Fruit fly (Drosophila melanogaster) whole organism, wandering third instar larva: Measurements from ENCODE around the gene CG42590.
A peak's percentile ranks its signal among the peaks of the same experiment; 100 is the strongest.

Experiments
- Abd-B ChIP-seq: fragments of >200 bp; optimal IDR thresholded peaks from 2 replicates; lab custom pipeline; 2017; ENCODE audit warnings: missing biosample characterization, missing genetic modification characterization
- CG32264 ChIP-seq: fragments of 200-800 bp; sonication (Bioruptor generic); optimal IDR thresholded peaks from 2 replicates; lab custom pipeline; 2016; ENCODE audit warnings: missing biosample characterization, missing genetic modification characterization
- CG9705 ChIP-seq: fragments of 200-800 bp; sonication (Bioruptor generic); optimal IDR thresholded peaks from 2 replicates; lab custom pipeline; 2018; ENCODE audit warnings: missing biosample characterization, mild to moderate bottlenecking, missing genetic modification characterization
- CrebA ChIP-seq: fragments of 200-800 bp; sonication (Bioruptor generic); optimal IDR thresholded peaks from 2 replicates; lab custom pipeline; 2016; ENCODE audit warnings: missing biosample characterization, mild to moderate bottlenecking, missing genetic modification characterization, borderline replicate concordance
- Dfd ChIP-seq: fragments of >200 bp; optimal IDR thresholded peaks from 2 replicates; lab custom pipeline; 2017; ENCODE audit warnings: missing biosample characterization, missing genetic modification characterization
- GATAd ChIP-seq: sonication (Bioruptor generic); optimal IDR thresholded peaks from 2 replicates; lab custom pipeline; 2016; ENCODE audit warnings: missing biosample characterization, missing genetic modification characterization
- HLH106 ChIP-seq: fragments of 200-800 bp; optimal IDR thresholded peaks from 3 replicates; lab custom pipeline; 2019; ENCODE audit warnings: missing biosample characterization, mild to moderate bottlenecking, missing genetic modification characterization, moderate library complexity
- Hnf4 ChIP-seq: fragments of 200-800 bp; sonication (Bioruptor generic); optimal IDR thresholded peaks from 2 replicates; lab custom pipeline; 2016; ENCODE audit warnings: missing biosample characterization, mild to moderate bottlenecking, missing genetic modification characterization
- Hr83 ChIP-seq: fragments of 200-300 bp; sonication (Bioruptor generic); optimal IDR thresholded peaks from 2 replicates; lab custom pipeline; 2016; ENCODE audit warnings: missing biosample characterization, mild to moderate bottlenecking, missing genetic modification characterization, moderate library complexity; ENCODE audit not compliant: poor library complexity, severe bottlenecking
- Jra ChIP-seq: sonication (Bioruptor generic); optimal IDR thresholded peaks from 2 replicates; lab custom pipeline; 2016; ENCODE audit warnings: missing biosample characterization, missing genetic modification characterization
- Mio ChIP-seq: sonication (Bioruptor generic); optimal IDR thresholded peaks from 2 replicates; lab custom pipeline; 2016; ENCODE audit warnings: missing biosample characterization, missing genetic modification characterization
- Myc ChIP-seq: fragments of >200 bp; optimal IDR thresholded peaks from 2 replicates; lab custom pipeline; 2017
- N ChIP-seq: fragments of >200 bp; optimal IDR thresholded peaks from 2 replicates; lab custom pipeline; 2018; ENCODE audit warnings: missing biosample characterization, missing external identifiers, missing genetic modification characterization
- OdsH ChIP-seq: fragments of 200-800 bp; sonication (Bioruptor generic); optimal IDR thresholded peaks from 2 replicates; lab custom pipeline; 2016; ENCODE audit warnings: missing biosample characterization, mild to moderate bottlenecking, missing genetic modification characterization
- Rel ChIP-seq, 2 experiments: fragments of 200-800 bp; sonication (Bioruptor generic) in 1 of 2; optimal IDR thresholded peaks; 2 replicates in 1 of 2; 3 replicates in 1 of 2; lab custom pipeline; 2016 to 2019; ENCODE audit warnings: mild to moderate bottlenecking in 2 of 2, missing biosample characterization in 2 of 2, missing genetic modification characterization in 2 of 2, moderate library complexity in 1 of 2
- Sp1 ChIP-seq: fragments of 200-800 bp; sonication (Bioruptor generic); optimal IDR thresholded peaks from 3 replicates; lab custom pipeline; 2019; ENCODE audit warnings: missing biosample characterization, mild to moderate bottlenecking, missing genetic modification characterization, moderate library complexity
- Vsx2 ChIP-seq: fragments of 200-300, 225-300 bp; sonication (Bioruptor generic); optimal IDR thresholded peaks from 2 replicates; lab custom pipeline; 2018; ENCODE audit warnings: missing biosample characterization, missing genetic modification characterization; ENCODE audit not compliant: partially characterized antibody
- br ChIP-seq: fragments of 200-800 bp; sonication (Bioruptor generic); optimal IDR thresholded peaks from 2 replicates; lab custom pipeline; 2016; ENCODE audit warnings: missing biosample characterization, missing genetic modification characterization
- brk ChIP-seq: fragments of 200-800 bp; sonication (Bioruptor generic); optimal IDR thresholded peaks from 2 replicates; lab custom pipeline; 2016; ENCODE audit warnings: missing biosample characterization, mild to moderate bottlenecking, missing genetic modification characterization
- dl ChIP-seq, 2 experiments: fragments of 175-275, 200-275 bp in 1 of 2; fragments of 200-275 bp in 1 of 2; sonication (Bioruptor generic); optimal IDR thresholded peaks; lab custom pipeline; 2018; ENCODE audit warnings: mild to moderate bottlenecking in 2 of 2, missing biosample characterization in 2 of 2, missing genetic modification characterization in 2 of 2, moderate library complexity in 2 of 2; ENCODE audit not compliant: partially characterized antibody in 2 of 2, insufficient read depth in 1 of 2
- dmrt93B ChIP-seq: fragments of 200-800 bp; sonication (Bioruptor generic); optimal IDR thresholded peaks from 2 replicates; lab custom pipeline; 2018; ENCODE audit warnings: missing biosample characterization, mild to moderate bottlenecking, missing genetic modification characterization
- dsf ChIP-seq: sonication (Bioruptor generic); optimal IDR thresholded peaks from 2 replicates; lab custom pipeline; 2016; ENCODE audit warnings: missing biosample characterization, missing genetic modification characterization, borderline replicate concordance
- ey ChIP-seq: fragments of 200-800 bp; sonication (Bioruptor generic); optimal IDR thresholded peaks from 2 replicates; lab custom pipeline; 2016; ENCODE audit warnings: missing biosample characterization, missing genetic modification characterization
- foxo ChIP-seq, 2 experiments: fragments of 200-800 bp; sonication (Bioruptor generic); optimal IDR thresholded peaks; 2 replicates in 1 of 2; 3 replicates in 1 of 2; lab custom pipeline; 2016 to 2017; ENCODE audit warnings: missing biosample characterization in 2 of 2, missing genetic modification characterization in 2 of 2
- fru ChIP-seq: fragments of 200-800 bp; sonication (Bioruptor generic); optimal IDR thresholded peaks from 3 replicates; lab custom pipeline; 2016; ENCODE audit warnings: missing biosample characterization, mild to moderate bottlenecking, missing genetic modification characterization
- h ChIP-seq: fragments of 200-800 bp; sonication (Bioruptor generic); optimal IDR thresholded peaks from 3 replicates; lab custom pipeline; 2016; ENCODE audit warnings: missing biosample characterization, mild to moderate bottlenecking, missing genetic modification characterization
- jim ChIP-seq: fragments of 175-275, 200-325 bp; sonication (Bioruptor generic); optimal IDR thresholded peaks from 2 replicates; lab custom pipeline; 2016; ENCODE audit warnings: missing biosample characterization, mild to moderate bottlenecking, missing genetic modification characterization
- lola ChIP-seq: fragments of >200 bp; optimal IDR thresholded peaks from 2 replicates; lab custom pipeline; 2017; ENCODE audit warnings: missing biosample characterization, missing genetic modification characterization
- pan ChIP-seq: fragments of >200 bp; optimal IDR thresholded peaks from 2 replicates; lab custom pipeline; 2017
- psq ChIP-seq: fragments of 200-800 bp; sonication (Bioruptor generic); optimal IDR thresholded peaks from 3 replicates; lab custom pipeline; 2017; ENCODE audit warnings: missing biosample characterization, mild to moderate bottlenecking, missing genetic modification characterization, moderate library complexity
- rgr ChIP-seq: fragments of 200-800 bp; sonication (Bioruptor generic); optimal IDR thresholded peaks from 3 replicates; lab custom pipeline; 2016; ENCODE audit warnings: missing biosample characterization, mild to moderate bottlenecking, missing genetic modification characterization
- sage ChIP-seq: fragments of 200-800 bp; sonication (Bioruptor generic); optimal IDR thresholded peaks from 2 replicates; lab custom pipeline; 2016; ENCODE audit warnings: missing biosample characterization, mild to moderate bottlenecking, missing genetic modification characterization
- sv ChIP-seq: fragments of 200-800 bp; sonication (Bioruptor generic); optimal IDR thresholded peaks from 3 replicates; lab custom pipeline; 2016; ENCODE audit warnings: missing biosample characterization, missing genetic modification characterization
- tai ChIP-seq: sonication (Bioruptor generic); optimal IDR thresholded peaks from 2 replicates; lab custom pipeline; 2016; ENCODE audit warnings: missing biosample characterization, missing genetic modification characterization
- usp ChIP-seq: fragments of >200 bp; optimal IDR thresholded peaks from 2 replicates; lab custom pipeline; 2017; ENCODE audit warnings: missing biosample characterization, missing genetic modification characterization
- woc ChIP-seq: sonication (Bioruptor generic); optimal IDR thresholded peaks from 2 replicates; lab custom pipeline; 2016; ENCODE audit warnings: missing biosample characterization, mild to moderate bottlenecking, missing genetic modification characterization

Gene CG42590

DNA sequence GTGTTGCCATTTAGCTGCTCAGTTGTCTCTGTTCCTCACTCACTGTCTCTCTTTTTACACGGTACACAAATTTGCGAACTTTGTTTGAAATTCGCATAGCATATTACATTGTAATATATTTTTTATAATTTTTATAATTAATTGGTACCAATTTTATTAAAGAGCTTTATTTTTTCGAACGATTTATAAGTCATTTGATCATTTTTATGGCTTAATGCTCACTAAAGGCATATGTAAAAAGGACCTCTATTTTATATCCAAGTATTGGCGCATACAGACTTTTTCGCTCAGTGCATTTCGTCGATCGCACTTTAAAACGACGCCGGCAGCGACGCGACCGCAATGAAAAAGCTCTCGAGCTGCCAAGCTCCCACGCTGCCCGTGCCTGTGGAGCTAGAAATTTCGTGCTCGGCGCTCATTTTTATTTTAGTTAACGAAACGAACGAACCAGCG, 27.1 kb upstream of the CG42590 start:
- TF ChIP-seq Abd-B, result no peak
- TF ChIP-seq Rel (GFP tag; optimal IDR thresholded peaks at IDR 0.05; lab: Kevin White, UChicago), result peak; percentile 47
- TF ChIP-seq Rel (tag; optimal IDR thresholded peaks at IDR 0.05; lab: Kevin White, UChicago), result peak; percentile 43
- TF ChIP-seq Hr83 (GFP tag; lab: Kevin White, UChicago), result no peak
- no peak for TF ChIP-seq GATAd (GFP tag; lab: Kevin White, UChicago)
- TF ChIP-seq CG9705 (GFP tag; lab: Kevin White, UChicago), result peak; percentile 90
- no peak for TF ChIP-seq lola
- peak; percentile 94 for TF ChIP-seq OdsH
- TF ChIP-seq dsf (GFP tag; lab: Kevin White, UChicago), result no peak
- TF ChIP-seq sage, result peak; percentile 15
- TF ChIP-seq Vsx2 (GFP tag; lab: Kevin White, UChicago), result no peak
- TF ChIP-seq tai (GFP tag; lab: Kevin White, UChicago), result no peak
- TF ChIP-seq fru (GFP tag; lab: Kevin White, UChicago), result peak; percentile 92
- peak; percentile 94 for TF ChIP-seq rgr (GFP tag; lab: Kevin White, UChicago)
- TF ChIP-seq Jra (GFP tag; lab: Kevin White, UChicago), result peak; percentile 53
- TF ChIP-seq dmrt93B (GFP tag; lab: Kevin White, UChicago), result peak; percentile 89
- no peak for TF ChIP-seq dl (GFP tag; optimal IDR thresholded peaks at IDR 0.05; lab: Kevin White, UChicago; ENCODE audit: insufficient read depth in 1 of 2, partially characterized antibody in 2 of 2)
- peak; percentile 20 for TF ChIP-seq Mio (GFP tag; lab: Kevin White, UChicago)
- TF ChIP-seq N (GFP tag; lab: Kevin White, UChicago), result no peak
- peak; percentile 91 for TF ChIP-seq HLH106 (tag; lab: Kevin White, UChicago)
- TF ChIP-seq Hnf4, result peak; percentile 83
- peak; percentile 55 for TF ChIP-seq woc
- peak; percentile 78 for TF ChIP-seq br
- TF ChIP-seq CG32264 (GFP tag; lab: Kevin White, UChicago), result peak; percentile 19
- TF ChIP-seq usp (GFP tag; lab: Kevin White, UChicago), result no peak
- peak; percentile 93 for TF ChIP-seq h (GFP tag; lab: Kevin White, UChicago)
- TF ChIP-seq psq (GFP tag; lab: Kevin White, UChicago), result peak; percentile 92
- peak; percentile 76 for TF ChIP-seq CrebA
- TF ChIP-seq Dfd (GFP tag; lab: Kevin White, UChicago), result no peak
- TF ChIP-seq pan (lab: Kevin White, UChicago), result no peak
- TF ChIP-seq jim (GFP tag; lab: Kevin White, UChicago), result no peak
- TF ChIP-seq Sp1 (GFP tag; lab: Kevin White, UChicago), result peak; percentile 91
- TF ChIP-seq brk (GFP tag; lab: Kevin White, UChicago), result peak; percentile 73
- TF ChIP-seq foxo (GFP tag; optimal IDR thresholded peaks at IDR 0.05; lab: Kevin White, UChicago), result peak in 1 of 2 experiments; percentile 95
- TF ChIP-seq sv (GFP tag; lab: Kevin White, UChicago), result peak; percentile 87
- TF ChIP-seq ey (GFP tag; lab: Kevin White, UChicago), result peak; percentile 79
- TF ChIP-seq Myc (lab: Kevin White, UChicago), result no peak

DNA sequence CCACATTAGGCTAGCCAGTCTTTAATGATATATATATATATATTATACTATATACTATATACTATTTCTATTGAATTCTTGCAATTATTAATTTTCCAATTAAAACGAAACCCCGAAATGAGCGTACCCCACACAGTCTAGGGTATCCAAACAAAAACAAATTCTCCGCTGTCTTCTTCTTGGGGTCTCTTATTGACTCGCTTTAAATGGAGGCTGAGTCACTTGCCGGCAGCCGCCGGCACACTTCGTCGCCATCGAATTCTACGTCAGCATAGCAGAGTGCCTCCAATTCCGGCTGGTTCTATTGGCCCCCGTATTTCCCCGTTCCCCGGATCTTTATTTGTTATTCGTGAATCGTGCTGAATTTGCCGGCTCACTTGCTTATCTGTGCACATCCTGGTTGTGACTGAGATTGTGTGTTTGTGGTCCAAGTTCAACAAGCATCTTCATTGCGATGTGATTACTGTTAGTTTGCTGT, 25.6 kb upstream of the CG42590 start:
- TF ChIP-seq HLH106 (tag; lab: Kevin White, UChicago), result peak; percentile 11
- peak; percentile 30 for TF ChIP-seq Hr83 (GFP tag; lab: Kevin White, UChicago)
- peak in 1 of 2 experiments; percentile 26 for TF ChIP-seq foxo (GFP tag; optimal IDR thresholded peaks at IDR 0.05; lab: Kevin White, UChicago)
- no peak for TF ChIP-seq Hnf4
- TF ChIP-seq Rel (GFP tag; optimal IDR thresholded peaks at IDR 0.05; lab: Kevin White, UChicago), result no peak
- peak; percentile 63 for TF ChIP-seq Rel (tag; optimal IDR thresholded peaks at IDR 0.05; lab: Kevin White, UChicago)
- TF ChIP-seq rgr (GFP tag; lab: Kevin White, UChicago), result peak; percentile 13
- TF ChIP-seq, all 38 proteins: peak for 5

DNA sequence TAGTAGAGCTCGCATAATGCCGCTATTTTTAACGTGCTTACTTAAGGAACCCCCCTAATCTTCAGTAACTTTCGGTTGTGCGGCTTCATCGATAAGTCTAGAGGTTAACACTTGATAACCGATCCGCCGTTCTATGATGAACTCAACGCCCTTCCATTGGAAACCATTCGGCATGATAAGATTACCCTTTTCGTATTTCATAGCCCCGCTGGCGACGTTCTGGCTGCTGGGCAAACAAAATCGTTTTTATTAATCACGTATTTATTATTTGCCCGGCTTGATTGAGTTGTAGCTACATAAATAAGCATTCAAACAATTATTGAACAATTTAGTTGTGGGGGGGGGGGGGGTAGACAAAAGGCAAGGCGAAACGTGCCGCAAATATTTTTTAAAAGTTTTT, 24.5 kb upstream of the CG42590 start:
- TF ChIP-seq dsf (GFP tag; lab: Kevin White, UChicago), result no peak
- TF ChIP-seq fru (GFP tag; lab: Kevin White, UChicago), result peak; percentile 11
- no peak for TF ChIP-seq Rel (GFP tag; optimal IDR thresholded peaks at IDR 0.05; lab: Kevin White, UChicago)
- peak; percentile 92 for TF ChIP-seq Rel (tag; optimal IDR thresholded peaks at IDR 0.05; lab: Kevin White, UChicago)
- no peak for TF ChIP-seq woc
- no peak for TF ChIP-seq sage
- TF ChIP-seq pan (lab: Kevin White, UChicago), result no peak
- TF ChIP-seq jim (GFP tag; lab: Kevin White, UChicago), result no peak
- TF ChIP-seq Dfd (GFP tag; lab: Kevin White, UChicago), result no peak
- no peak for TF ChIP-seq Myc (lab: Kevin White, UChicago)
- peak; percentile 16 for TF ChIP-seq br
- TF ChIP-seq sv (GFP tag; lab: Kevin White, UChicago), result no peak
- no peak for TF ChIP-seq brk (GFP tag; lab: Kevin White, UChicago)
- no peak for TF ChIP-seq ey (GFP tag; lab: Kevin White, UChicago)
- TF ChIP-seq rgr (GFP tag; lab: Kevin White, UChicago), result no peak
